Worm (Caenorhabditis elegans) whole organism, L2 larva: ENCODE results near the gene acr-5.

Experiments
- C34F6.9 ChIP-seq: fragments of 150-350 bp; optimal IDR thresholded peaks from 2 replicates; lab custom pipeline; 2014; ENCODE audit warnings: missing biosample characterization, missing genetic modification characterization
- F13H6.1 ChIP-seq: sonication (generic microtip); optimal IDR thresholded peaks from 2 replicates; lab custom pipeline; 2016; ENCODE audit warnings: missing genetic modification characterization, missing compliant biosample characterization
- R02D3.7 ChIP-seq: fragments of 150-350 bp; optimal IDR thresholded peaks from 2 replicates; lab custom pipeline; 2014; ENCODE audit warnings: missing biosample characterization, missing genetic modification characterization
- Y55F3AM.14 ChIP-seq: fragments of 200-800 bp; sonication (Bioruptor generic); optimal IDR thresholded peaks from 2 replicates; lab custom pipeline; 2018; ENCODE audit warnings: mild to moderate bottlenecking, missing genetic modification characterization, missing compliant biosample characterization
- ZK546.5 ChIP-seq: sonication (generic microtip); optimal IDR thresholded peaks from 2 replicates; lab custom pipeline; 2017; ENCODE audit warnings: missing biosample characterization, missing genetic modification characterization
- alr-1 ChIP-seq: fragments of 150-350 bp; optimal IDR thresholded peaks from 2 replicates; lab custom pipeline; 2014; ENCODE audit warnings: missing biosample characterization, missing genetic modification characterization
- ama-1 ChIP-seq: fragments of 150-350 bp; optimal IDR thresholded peaks from 2 replicates; lab custom pipeline; 2018; ENCODE audit warnings: inconsistent platforms
- blmp-1 ChIP-seq: sonication (generic microtip); optimal IDR thresholded peaks from 2 replicates; lab custom pipeline; 2017; ENCODE audit warnings: missing genetic modification characterization, mild to moderate bottlenecking, missing compliant biosample characterization, antibody characterized with exemption, moderate library complexity; ENCODE audit not compliant: insufficient read depth
- crh-2 ChIP-seq: sonication (generic microtip); optimal IDR thresholded peaks from 2 replicates; lab custom pipeline; 2017; ENCODE audit warnings: missing biosample characterization, missing genetic modification characterization
- dmd-4 ChIP-seq: sonication (generic microtip); optimal IDR thresholded peaks from 2 replicates; lab custom pipeline; 2017; ENCODE audit warnings: missing biosample characterization, missing genetic modification characterization
- egl-27 ChIP-seq: sonication (generic microtip); optimal IDR thresholded peaks from 3 replicates; lab custom pipeline; 2017; ENCODE audit warnings: missing biosample characterization, missing genetic modification reagents, missing genetic modification characterization
- elt-3 ChIP-seq: sonication (generic microtip); optimal IDR thresholded peaks from 2 replicates; lab custom pipeline; 2017; ENCODE audit warnings: missing biosample characterization, missing genetic modification characterization
- fos-1 ChIP-seq: fragments of 150-350 bp; optimal IDR thresholded peaks from 2 replicates; lab custom pipeline; 2014; ENCODE audit warnings: missing biosample characterization, missing genetic modification characterization
- gmeb-1 ChIP-seq: fragments of 150-350 bp; optimal IDR thresholded peaks from 2 replicates; lab custom pipeline; 2014; ENCODE audit warnings: missing biosample characterization, missing genetic modification characterization
- lin-11 ChIP-seq: fragments of 150-350 bp; sonication (generic microtip); optimal IDR thresholded peaks from 2 replicates; lab custom pipeline; 2014; ENCODE audit warnings: missing biosample characterization, missing genetic modification characterization, inconsistent platforms, mixed read lengths
- lin-39 ChIP-seq: fragments of 150-350 bp; optimal IDR thresholded peaks from 2 replicates; lab custom pipeline; 2014; ENCODE audit warnings: missing biosample characterization, missing genetic modification reagents, missing genetic modification characterization
- lsy-2 ChIP-seq, 2 experiments: fragments of 150-350 bp in 1 of 2; sonication (generic microtip) in 1 of 2; optimal IDR thresholded peaks; 2 replicates each; lab custom pipeline; 2014 to 2017; ENCODE audit warnings: missing biosample characterization in 2 of 2, missing genetic modification characterization in 2 of 2
- mab-5 ChIP-seq: fragments of 150-350 bp; optimal IDR thresholded peaks from 2 replicates; lab custom pipeline; 2014; ENCODE audit warnings: missing biosample characterization, missing genetic modification characterization
- mbf-1 ChIP-seq: sonication (generic microtip); optimal IDR thresholded peaks from 2 replicates; lab custom pipeline; 2017; ENCODE audit warnings: missing biosample characterization, missing genetic modification characterization
- mdl-1 ChIP-seq, 2 experiments: fragments of 150-350 bp in 1 of 2; sonication (generic microtip) in 1 of 2; optimal IDR thresholded peaks; 2 replicates each; lab custom pipeline; 2017; ENCODE audit warnings: missing biosample characterization in 2 of 2, missing genetic modification characterization in 2 of 2
- nhr-11 ChIP-seq: fragments of 150-350 bp; optimal IDR thresholded peaks from 2 replicates; lab custom pipeline; 2014; ENCODE audit warnings: missing biosample characterization, missing genetic modification characterization
- nhr-12 ChIP-seq: fragments of 150-350 bp; optimal IDR thresholded peaks from 2 replicates; lab custom pipeline; 2014; ENCODE audit warnings: missing biosample characterization, missing genetic modification characterization
- nhr-129 ChIP-seq: fragments of 150-350 bp; optimal IDR thresholded peaks from 2 replicates; lab custom pipeline; 2014; ENCODE audit warnings: missing biosample characterization, missing genetic modification characterization
- nhr-21 ChIP-seq: fragments of 150-350 bp; optimal IDR thresholded peaks from 2 replicates; lab custom pipeline; 2014; ENCODE audit warnings: missing biosample characterization, missing genetic modification characterization
- nhr-23 ChIP-seq: fragments of 150-350 bp; optimal IDR thresholded peaks from 2 replicates; lab custom pipeline; 2014; ENCODE audit warnings: missing biosample characterization, missing genetic modification reagents, missing genetic modification characterization
- nhr-25 ChIP-seq: fragments of 150-350 bp; sonication (generic microtip); optimal IDR thresholded peaks from 3 replicates; lab custom pipeline; 2014; ENCODE audit warnings: missing biosample characterization, missing genetic modification characterization
- nhr-6 ChIP-seq: fragments of 150-350 bp; optimal IDR thresholded peaks from 2 replicates; lab custom pipeline; 2014; ENCODE audit warnings: missing biosample characterization, missing genetic modification characterization
- peb-1 ChIP-seq: fragments of 150-350 bp; optimal IDR thresholded peaks from 2 replicates; lab custom pipeline; 2014; ENCODE audit warnings: missing biosample characterization, missing genetic modification characterization
- skn-1 ChIP-seq: sonication (generic microtip); optimal IDR thresholded peaks from 2 replicates; lab custom pipeline; 2017; ENCODE audit warnings: missing biosample characterization, missing genetic modification characterization
- sma-3 ChIP-seq: sonication (generic microtip); optimal IDR thresholded peaks from 2 replicates; lab custom pipeline; 2016; ENCODE audit warnings: missing genetic modification reagents, missing genetic modification characterization, missing compliant biosample characterization
- sma-9 ChIP-seq, 2 experiments: fragments of 150-350 bp in 1 of 2; sonication (generic microtip) in 1 of 2; optimal IDR thresholded peaks; 2 replicates each; lab custom pipeline; 2014 to 2016; ENCODE audit warnings: missing genetic modification characterization in 2 of 2, mild to moderate bottlenecking in 1 of 2, missing biosample characterization in 1 of 2, missing compliant biosample characterization in 1 of 2, missing genetic modification reagents in 1 of 2, moderate library complexity in 1 of 2
- snpc-4 ChIP-seq: fragments of 150-350 bp; optimal IDR thresholded peaks from 2 replicates; lab custom pipeline; 2014; ENCODE audit warnings: missing biosample characterization, missing genetic modification characterization
- unc-39 ChIP-seq: fragments of 150-350 bp; optimal IDR thresholded peaks from 2 replicates; lab custom pipeline; 2014; ENCODE audit warnings: missing biosample characterization, missing genetic modification characterization
- unc-55 ChIP-seq: fragments of 150-350 bp; sonication (generic microtip); optimal IDR thresholded peaks from 3 replicates; lab custom pipeline; 2014; ENCODE audit warnings: missing biosample characterization, missing genetic modification reagents, missing genetic modification characterization
- unc-62 ChIP-seq: fragments of 150-350 bp; optimal IDR thresholded peaks from 2 replicates; lab custom pipeline; 2014; ENCODE audit warnings: missing biosample characterization, missing genetic modification reagents, missing genetic modification characterization
- zag-1 ChIP-seq: fragments of 150-350 bp; optimal IDR thresholded peaks from 2 replicates; lab custom pipeline; 2014; ENCODE audit warnings: missing biosample characterization, missing genetic modification characterization
- ztf-1 ChIP-seq: fragments of 200-800 bp; sonication (Bioruptor generic); conservative IDR thresholded peaks from 2 replicates; pipeline ENCODE4 v1.3.6; 2022; ENCODE audit warnings: missing genetic modification characterization, missing compliant biosample characterization

acr-5 gene

DNA sequence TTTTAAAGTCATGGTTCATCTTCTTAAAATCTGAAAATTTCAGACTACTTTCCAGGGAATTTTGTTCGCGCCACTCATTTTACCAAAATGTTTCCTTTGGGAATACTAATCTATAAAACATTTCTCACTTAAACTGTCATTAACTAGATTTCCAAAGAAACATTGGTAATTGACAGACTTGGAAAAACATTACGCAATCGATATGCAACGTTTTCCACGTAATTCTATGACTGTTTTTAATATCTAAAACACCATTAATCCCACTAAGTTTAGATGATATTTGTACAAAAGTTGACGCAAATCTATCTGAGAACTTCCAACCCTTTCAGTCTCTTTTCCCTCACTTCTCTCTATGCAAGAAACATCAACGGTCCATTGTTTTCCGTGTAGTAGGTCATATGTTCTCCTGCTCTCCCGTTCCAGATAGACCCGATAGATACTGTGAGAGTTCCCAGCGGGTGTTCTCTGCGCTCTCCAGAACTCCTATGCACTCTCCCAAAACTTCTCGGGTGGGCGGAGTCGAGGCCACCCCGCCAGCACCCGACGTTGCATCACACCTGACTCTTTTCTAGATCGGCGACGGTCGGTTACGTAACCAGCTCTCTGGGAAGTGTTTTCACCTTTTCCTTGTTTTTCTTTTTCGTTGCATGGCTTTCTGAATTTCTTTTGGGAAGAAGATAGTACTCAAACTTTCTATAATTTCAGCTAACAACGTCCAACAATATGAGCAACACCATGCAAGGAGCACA lies 36.1 kb downstream of the acr-5 start, which contains the start of gene zip-8:
TSS of gene zip-8 (plus strand) at position 700 of the 749 bp plus-strand sequence.
- TF ChIP-seq sma-3 (GFP tag; lab: Kevin White, UChicago) (no peak), C34F6.9 (tag; lab: Kevin White, UChicago) (no peak), elt-3 (tag; lab: Kevin White, UChicago) (no peak), dmd-4 (tag; lab: Kevin White, UChicago) (no peak), sma-9 (GFP tag; optimal IDR thresholded peaks at IDR 0.05; lab: Kevin White, UChicago) (no peak), sma-9 (tag; optimal IDR thresholded peaks at IDR 0.05; lab: Kevin White, UChicago) (no peak), ztf-1 (GFP tag; lab: Robert Waterston, UW) (no peak), mab-5 (no peak), skn-1 (tag; lab: Kevin White, UChicago) (no peak)

DNA sequence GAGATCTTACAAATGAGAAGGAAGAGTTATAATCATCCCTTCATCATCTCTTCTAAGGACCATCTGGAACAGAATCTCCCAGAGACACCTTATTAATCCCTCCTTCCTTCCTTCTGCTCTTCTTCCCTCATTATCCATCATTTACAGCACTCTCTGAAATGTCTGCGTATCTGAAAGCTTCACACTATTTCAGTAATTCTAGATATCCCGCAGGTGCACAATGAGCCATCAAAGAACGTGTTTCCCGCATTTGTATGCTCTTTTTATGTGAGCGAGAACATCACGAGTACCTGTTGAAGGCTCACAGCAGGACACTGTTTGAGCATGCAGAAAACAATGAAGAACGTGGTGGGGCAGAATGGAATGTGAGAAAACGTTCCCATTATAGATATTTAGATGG lies 38.2 kb downstream of the acr-5 start:
- no peak for TF ChIP-seq alr-1 (tag; lab: Kevin White, UChicago)
- TF ChIP-seq lsy-2 (tag; optimal IDR thresholded peaks at IDR 0.05; lab: Kevin White, UChicago) = no peak
- no peak for TF ChIP-seq crh-2 (tag; lab: Kevin White, UChicago)
- TF ChIP-seq nhr-12 (tag; lab: Kevin White, UChicago) = no peak

DNA sequence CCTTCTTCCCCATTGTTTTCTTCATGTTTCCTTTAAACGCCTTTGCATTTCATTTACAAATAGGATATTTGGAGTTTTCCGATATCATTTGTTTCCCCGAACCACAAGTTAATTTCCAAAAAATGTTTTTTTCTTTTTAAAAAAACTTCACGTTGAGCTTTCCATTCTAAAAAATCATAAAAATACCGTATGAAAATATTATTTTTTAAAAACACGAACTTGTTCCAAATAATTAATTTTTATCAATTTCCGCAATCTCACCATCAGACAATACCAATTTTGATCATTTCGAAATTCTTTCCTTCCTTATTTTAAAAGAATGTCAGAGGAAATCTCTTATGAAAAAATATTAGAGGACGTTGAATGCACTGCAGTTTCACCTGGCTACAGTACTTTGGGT lies 43.1 kb downstream of the acr-5 start, which contains the start of gene wht-6:
TSS of gene wht-6 (plus strand) at position 301 of the 400 bp plus-strand sequence.
- no peak for TF ChIP-seq dmd-4 (tag; lab: Kevin White, UChicago)

DNA sequence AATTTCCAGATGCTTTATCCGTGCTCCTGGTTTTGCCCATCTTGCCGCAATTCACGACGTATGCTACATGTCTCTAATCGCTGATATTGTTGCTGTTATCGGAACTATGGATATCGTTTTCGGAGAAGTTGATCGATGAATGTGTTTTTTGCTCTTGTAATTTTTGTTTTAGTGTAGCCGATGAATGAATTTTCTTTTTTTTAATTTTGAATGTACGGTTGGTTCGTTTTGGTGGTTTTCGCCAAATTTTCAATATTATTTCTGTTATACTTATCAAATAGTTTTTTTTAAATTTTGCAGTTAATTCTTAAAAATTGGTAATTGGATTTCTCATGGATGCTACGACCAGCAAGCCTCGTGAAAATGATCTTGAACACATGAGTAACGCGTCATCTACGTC lies 47.6 kb downstream of the acr-5 start, which contains the start of gene T26A5.2:
TSS of gene T26A5.2 (plus strand) at position 301 of the 400 bp plus-strand sequence.
- TF ChIP-seq R02D3.7 (tag; lab: Kevin White, UChicago) = no peak
- TF ChIP-seq Y55F3AM.14 (GFP tag; lab: Kevin White, UChicago) = no peak
- no peak for TF ChIP-seq nhr-6 (tag; lab: Kevin White, UChicago)
- TF ChIP-seq nhr-12 (tag; lab: Kevin White, UChicago) = no peak
- TF ChIP-seq nhr-11 (tag; lab: Kevin White, UChicago) = no peak
- TF ChIP-seq, all 48 proteins: peak for 0

DNA sequence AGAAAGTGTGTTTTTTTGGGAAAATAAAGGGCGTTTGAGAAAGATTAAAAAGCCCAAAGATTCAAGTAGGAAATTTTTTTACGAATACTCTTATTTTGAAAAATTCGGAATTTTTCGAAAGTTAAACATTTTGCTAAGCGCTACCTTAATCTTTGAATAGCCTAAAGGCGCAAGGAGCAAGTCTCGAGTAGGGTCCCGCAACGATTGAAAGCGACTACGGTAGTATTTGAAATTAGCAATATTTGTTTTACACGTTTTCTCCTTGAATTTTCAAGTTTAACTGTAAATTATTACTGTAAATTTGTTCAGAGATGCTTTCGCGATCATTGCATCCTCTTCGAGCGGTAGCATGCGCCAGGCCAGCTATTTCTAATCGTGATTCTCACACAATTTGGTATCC lies 49.7 kb downstream of the acr-5 start, which contains the start of gene nduf-2.2:
TSS of gene nduf-2.2 (plus strand) at position 310 of the 400 bp plus-strand sequence.
- no peak for TF ChIP-seq zag-1 (tag; lab: Kevin White, UChicago)
- TF ChIP-seq sma-9 (GFP tag; optimal IDR thresholded peaks at IDR 0.05; lab: Kevin White, UChicago) = no peak
- no peak for TF ChIP-seq sma-9 (tag; optimal IDR thresholded peaks at IDR 0.05; lab: Kevin White, UChicago)
- no peak for TF ChIP-seq snpc-4
- no peak for TF ChIP-seq unc-55 (GFP tag; lab: Kevin White, UChicago)
- no peak for TF ChIP-seq fos-1 (tag; lab: Kevin White, UChicago)
- TF ChIP-seq unc-62 = no peak
- no peak for TF ChIP-seq dmd-4 (tag; lab: Kevin White, UChicago)
- no peak for TF ChIP-seq nhr-23 (tag; lab: Kevin White, UChicago)
- no peak for TF ChIP-seq F13H6.1
- no peak for TF ChIP-seq mbf-1
- TF ChIP-seq mdl-1 (tag; optimal IDR thresholded peaks at IDR 0.05; lab: Kevin White, UChicago) = no peak
- no peak for TF ChIP-seq nhr-129 (tag; lab: Kevin White, UChicago)
- no peak for TF ChIP-seq blmp-1 (tag; lab: Kevin White, UChicago)
- no peak for TF ChIP-seq skn-1 (tag; lab: Kevin White, UChicago)
- no peak for TF ChIP-seq lsy-2 (tag; optimal IDR thresholded peaks at IDR 0.05; lab: Kevin White, UChicago)
- no peak for TF ChIP-seq nhr-11 (tag; lab: Kevin White, UChicago)
- no peak for TF ChIP-seq crh-2 (tag; lab: Kevin White, UChicago)
- no peak for TF ChIP-seq ama-1 (lab: Kevin White, UChicago)
- TF ChIP-seq ZK546.5 (tag; lab: Kevin White, UChicago) = no peak

DNA sequence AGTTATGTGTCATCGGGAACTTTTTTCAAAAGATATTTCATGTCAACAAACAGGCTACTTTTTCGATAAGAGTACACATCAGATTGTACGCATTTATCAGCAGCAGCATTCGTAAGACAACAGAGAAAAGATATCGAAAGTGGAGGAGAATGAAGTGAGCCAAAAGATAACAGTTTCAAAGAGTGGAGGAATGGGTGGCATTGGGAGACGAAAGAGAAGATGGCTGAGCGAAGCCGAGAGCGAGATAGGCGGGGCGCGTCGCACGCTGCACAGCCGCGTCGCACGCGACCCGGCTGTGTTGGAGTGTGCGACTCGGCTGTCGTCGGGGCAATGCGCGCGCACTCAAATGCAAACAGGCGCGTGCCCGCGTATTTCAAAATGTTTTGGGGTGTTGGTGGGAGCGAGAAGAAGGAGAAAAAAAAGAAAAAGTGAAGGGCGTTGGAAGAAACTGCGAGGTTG lies 50.4 kb downstream of the acr-5 start:
- TF ChIP-seq zag-1 (tag; lab: Kevin White, UChicago) = peak; percentile 73
- no peak for TF ChIP-seq nhr-25 (tag; lab: Kevin White, UChicago)
- TF ChIP-seq ZK546.5 (tag; lab: Kevin White, UChicago) = no peak
- TF ChIP-seq skn-1 (tag; lab: Kevin White, UChicago) = no peak
- peak; percentile 85 for TF ChIP-seq gmeb-1 (tag; lab: Kevin White, UChicago)
- TF ChIP-seq unc-62 = no peak
- no peak for TF ChIP-seq elt-3 (tag; lab: Kevin White, UChicago)
- no peak for TF ChIP-seq ztf-1 (GFP tag; lab: Robert Waterston, UW)
- TF ChIP-seq sma-3 (GFP tag; lab: Kevin White, UChicago) = peak; percentile 91
- TF ChIP-seq nhr-23 (tag; lab: Kevin White, UChicago) = no peak
- no peak for TF ChIP-seq unc-39 (tag; lab: Kevin White, UChicago)
- peak; percentile 94 for TF ChIP-seq F13H6.1
- no peak for TF ChIP-seq dmd-4 (tag; lab: Kevin White, UChicago)
- TF ChIP-seq crh-2 (tag; lab: Kevin White, UChicago) = peak; percentile 88
- TF ChIP-seq egl-27 (tag; lab: Kevin White, UChicago) = no peak
- peak; percentile 1 for TF ChIP-seq peb-1
- TF ChIP-seq lin-39 (tag; lab: Kevin White, UChicago) = no peak
- TF ChIP-seq nhr-12 (tag; lab: Kevin White, UChicago) = no peak
- TF ChIP-seq lsy-2 (tag; optimal IDR thresholded peaks at IDR 0.05; lab: Kevin White, UChicago) = peak; percentile 75 to 83
- peak; percentile 86 for TF ChIP-seq nhr-21 (tag; lab: Kevin White, UChicago)
- peak; percentile 67 for TF ChIP-seq lin-11 (tag; lab: Kevin White, UChicago)
- peak; percentile 80 for TF ChIP-seq sma-9 (GFP tag; optimal IDR thresholded peaks at IDR 0.05; lab: Kevin White, UChicago)
- TF ChIP-seq sma-9 (tag; optimal IDR thresholded peaks at IDR 0.05; lab: Kevin White, UChicago) = no peak
